Worm (Caenorhabditis elegans): ENCODE data around the gene R09F10.8.

DNA sequence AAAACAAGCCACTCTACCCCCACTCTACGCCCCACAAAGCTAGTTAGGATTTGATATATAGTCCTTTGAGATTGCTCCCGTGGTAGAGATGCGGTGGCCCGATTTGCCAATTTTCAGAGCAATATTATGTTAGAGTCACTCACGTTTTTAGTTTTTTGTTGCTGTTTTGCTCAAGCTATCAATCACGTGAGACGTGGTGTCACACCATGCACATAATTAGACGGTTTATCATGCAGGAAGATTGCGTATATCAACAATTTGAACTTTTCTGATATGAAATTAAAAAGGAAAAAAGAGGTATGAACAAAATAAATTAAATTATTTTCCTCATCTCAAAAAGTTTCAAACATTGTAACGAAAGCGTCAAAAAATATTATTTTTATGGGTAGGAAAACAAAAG, 30.1 kb upstream of the R09F10.8 start:
- no peak for TF ChIP-seq nhr-25 (tag; optimal IDR thresholded peaks at IDR 0.05)
- no peak for TF ChIP-seq lin-39 (tag; optimal IDR thresholded peaks at IDR 0.05)
- TF ChIP-seq nhr-237 (tag; optimal IDR thresholded peaks at IDR 0.05), result no peak
- no peak for TF ChIP-seq nhr-23 (tag; optimal IDR thresholded peaks at IDR 0.05)
- no peak for TF ChIP-seq nhr-28 (tag; optimal IDR thresholded peaks at IDR 0.05)
- TF ChIP-seq nhr-76 (tag; optimal IDR thresholded peaks at IDR 0.05), result no peak
- TF ChIP-seq fkh-10 (GFP tag; optimal IDR thresholded peaks at IDR 0.05), result no peak
- TF ChIP-seq ceh-9 (tag; optimal IDR thresholded peaks at IDR 0.05), result no peak
- TF ChIP-seq aly-2 (tag; optimal IDR thresholded peaks at IDR 0.05), result no peak

All from whole organism, L3 larva.